Worm (Caenorhabditis elegans) whole organism, L1 larva: ENCODE results near the gene C47E12.11.

Experiments used
- C16A3.4 ChIP-seq: fragments of 150-350 bp; optimal IDR thresholded peaks from 2 replicates; lab custom pipeline; 2014; ENCODE audit warnings: missing biosample characterization, missing genetic modification characterization
- efl-1 ChIP-seq, 4 experiments: fragments of 150-350 bp; optimal IDR thresholded peaks in 3 of 4; peaks in 1 of 4; 1 replicate in 1 of 4; 2 replicates in 3 of 4; lab custom pipeline; 2014; ENCODE audit warnings: missing biosample characterization in 2 of 4, missing genetic modification characterization in 2 of 4, missing genetic modification reagents in 2 of 4
- egl-13 ChIP-seq: sonication (generic microtip); optimal IDR thresholded peaks from 2 replicates; lab custom pipeline; 2016; ENCODE audit warnings: missing genotype, missing genetic modification reagents, missing genetic modification characterization, missing compliant biosample characterization
- elt-2 ChIP-seq: sonication (generic microtip); optimal IDR thresholded peaks from 2 replicates; lab custom pipeline; 2016; ENCODE audit warnings: missing genetic modification characterization, mild to moderate bottlenecking, inconsistent platforms, missing compliant biosample characterization, missing genetic modification reagents
- fkh-10 ChIP-seq: sonication (generic microtip); optimal IDR thresholded peaks from 2 replicates; lab custom pipeline; 2017; ENCODE audit warnings: missing biosample characterization, missing genetic modification reagents, missing genetic modification characterization
- irx-1 ChIP-seq: sonication (generic microtip); optimal IDR thresholded peaks from 2 replicates; lab custom pipeline; 2016; ENCODE audit warnings: missing genetic modification characterization, missing compliant biosample characterization
- lin-13 ChIP-seq: fragments of 150-350 bp; optimal IDR thresholded peaks from 2 replicates; lab custom pipeline; 2014; ENCODE audit warnings: missing biosample characterization, missing genetic modification reagents, missing genetic modification characterization
- lir-3 ChIP-seq: sonication (generic microtip); optimal IDR thresholded peaks from 2 replicates; lab custom pipeline; 2016; ENCODE audit warnings: mild to moderate bottlenecking, missing genetic modification characterization, moderate library complexity, missing compliant biosample characterization; ENCODE audit not compliant: poor library complexity
- mef-2 ChIP-seq: fragments of 150-350 bp; optimal IDR thresholded peaks from 2 replicates; lab custom pipeline; 2014; ENCODE audit warnings: missing biosample characterization, missing genetic modification characterization
- nhr-76 ChIP-seq: sonication (generic microtip); optimal IDR thresholded peaks from 2 replicates; lab custom pipeline; 2017; ENCODE audit warnings: missing biosample characterization, missing genetic modification characterization
- nhr-85 ChIP-seq: sonication (generic microtip); peaks from one replicate; lab custom pipeline; 2016; ENCODE audit warnings: missing genetic modification characterization, inconsistent platforms, missing compliant biosample characterization
- nhr-90 ChIP-seq: sonication (generic microtip); optimal IDR thresholded peaks from 2 replicates; lab custom pipeline; 2016; ENCODE audit warnings: mild to moderate bottlenecking, missing genetic modification characterization, missing compliant biosample characterization; ENCODE audit not compliant: poor library complexity
- pag-3 ChIP-seq: sonication (generic microtip); optimal IDR thresholded peaks from 2 replicates; lab custom pipeline; 2017; ENCODE audit warnings: missing genetic modification characterization, mild to moderate bottlenecking, missing compliant biosample characterization, antibody characterized with exemption, borderline replicate concordance; ENCODE audit not compliant: insufficient read depth
- pqm-1 ChIP-seq: sonication (generic microtip); optimal IDR thresholded peaks from 3 replicates; lab custom pipeline; 2017; ENCODE audit warnings: missing biosample characterization, missing genetic modification characterization
- snpc-4 ChIP-seq: fragments of 150-350 bp; optimal IDR thresholded peaks from 2 replicates; lab custom pipeline; 2014; ENCODE audit warnings: missing biosample characterization, missing genetic modification characterization
- swsn-7 ChIP-seq: sonication (generic microtip); optimal IDR thresholded peaks from 2 replicates; lab custom pipeline; 2016; ENCODE audit warnings: missing genetic modification characterization, missing compliant biosample characterization
- tlp-1 ChIP-seq: fragments of 150-350 bp; optimal IDR thresholded peaks from 2 replicates; lab custom pipeline; 2014; ENCODE audit warnings: missing biosample characterization, missing genetic modification characterization
- vab-15 ChIP-seq: sonication (generic microtip); optimal IDR thresholded peaks from 2 replicates; lab custom pipeline; 2017; ENCODE audit warnings: missing genotype, mild to moderate bottlenecking, missing genetic modification characterization, missing compliant biosample characterization

The C47E12.11 gene

ce11 chrIV:10016977-10017376 lies 47.8 kb downstream of the C47E12.11 start, which contains the start of gene ent-7:
Gene ent-7 (plus strand): TSS chrIV:10017277.
- no peak for TF ChIP-seq efl-1 (optimal IDR thresholded peaks at IDR 0.05; lab: Kevin White, UChicago)
- TF ChIP-seq efl-1 (GFP tag; optimal IDR thresholded peaks at IDR 0.05 in 1 of 2; lab: Kevin White, UChicago): peak in 1 of 2 experiments; percentile 4
- no peak for TF ChIP-seq elt-2 (tag; lab: Kevin White, UChicago)

ce11 chrIV:10017633-10018032 lies 48.4 kb downstream of the C47E12.11 start, which contains the start of gene F44D12.2:
Gene F44D12.2 (minus strand): TSS chrIV:10017733.
- TF ChIP-seq swsn-7 (tag; lab: Kevin White, UChicago): no peak
- no peak for TF ChIP-seq nhr-76
- no peak for TF ChIP-seq C16A3.4 (tag; lab: Kevin White, UChicago)
- TF ChIP-seq tlp-1 (tag; lab: Kevin White, UChicago): no peak
- no peak for TF ChIP-seq lir-3
- no peak for TF ChIP-seq pag-3 (tag; lab: Kevin White, UChicago)
- no peak for TF ChIP-seq lin-13 (GFP tag; lab: Kevin White, UChicago)
- TF ChIP-seq mef-2 (tag; lab: Kevin White, UChicago): no peak
- TF ChIP-seq nhr-85 (tag; lab: Kevin White, UChicago): no peak
- no peak for TF ChIP-seq vab-15 (tag; lab: Kevin White, UChicago)
- no peak for TF ChIP-seq nhr-90 (tag; lab: Kevin White, UChicago)
- no peak for TF ChIP-seq pqm-1 (tag; lab: Kevin White, UChicago)
- TF ChIP-seq fkh-10 (GFP tag; lab: Kevin White, UChicago): no peak
- no peak for TF ChIP-seq irx-1 (tag; lab: Kevin White, UChicago)
- no peak for TF ChIP-seq snpc-4 (tag; lab: Kevin White, UChicago)
- no peak for TF ChIP-seq egl-13
